ENCODE assay signal across 1 fruit fly cellular context in genomic region chr3L:11530370-11530769, dm6.
TF ChIP-seq lines count a peak whose summit lies in the region.

No protein-coding gene starts in this region.

TF ChIP-seq in whole organism, embryonic, 481 proteins besides CTCF, POLR2A, EP300 and RAD21 (continued from another document):
- TF ChIP-seq so (GFP tag; IDR thresholded peaks at IDR 0.05; lab: Robert Waterston, UW) (peak; percentile 7; the same call in 1 of the 3 replicates), fd64A (GFP tag; optimal IDR thresholded peaks at IDR 0.05; lab: Kevin White, UChicago) (no peak), exex (tag; optimal IDR thresholded peaks at IDR 0.05; lab: Kevin White, UChicago) (peak; percentile 87), Fer2 (tag; optimal IDR thresholded peaks at IDR 0.05; lab: Kevin White, UChicago) (no peak), CG8478 (optimal IDR thresholded peaks at IDR 0.05; lab: Kevin White, UChicago) (no peak), CG17361 (GFP tag; IDR thresholded peaks at IDR 0.05; lab: Robert Waterston, UW) (no peak), danr (GFP tag; IDR thresholded peaks at IDR 0.05; lab: Robert Waterston, UW) (no peak), Ets97D (GFP tag; optimal IDR thresholded peaks at IDR 0.05; lab: Kevin White, UChicago) (no peak), Lim3 (GFP tag; IDR thresholded peaks at IDR 0.05; lab: Robert Waterston, UW) (peak; percentile 40; the same call in 1 of the 2 replicates), Optix (GFP tag; IDR thresholded peaks at IDR 0.05; lab: Robert Waterston, UW) (no peak), CG12236 (GFP tag; optimal IDR thresholded peaks at IDR 0.05; lab: Kevin White, UChicago) (no peak)
